Fruit fly (Drosophila melanogaster): ENCODE data around the gene CG31106.
A peak's percentile ranks its signal among the peaks of the same experiment; 100 is the strongest.

Gene CG31106

DNA sequence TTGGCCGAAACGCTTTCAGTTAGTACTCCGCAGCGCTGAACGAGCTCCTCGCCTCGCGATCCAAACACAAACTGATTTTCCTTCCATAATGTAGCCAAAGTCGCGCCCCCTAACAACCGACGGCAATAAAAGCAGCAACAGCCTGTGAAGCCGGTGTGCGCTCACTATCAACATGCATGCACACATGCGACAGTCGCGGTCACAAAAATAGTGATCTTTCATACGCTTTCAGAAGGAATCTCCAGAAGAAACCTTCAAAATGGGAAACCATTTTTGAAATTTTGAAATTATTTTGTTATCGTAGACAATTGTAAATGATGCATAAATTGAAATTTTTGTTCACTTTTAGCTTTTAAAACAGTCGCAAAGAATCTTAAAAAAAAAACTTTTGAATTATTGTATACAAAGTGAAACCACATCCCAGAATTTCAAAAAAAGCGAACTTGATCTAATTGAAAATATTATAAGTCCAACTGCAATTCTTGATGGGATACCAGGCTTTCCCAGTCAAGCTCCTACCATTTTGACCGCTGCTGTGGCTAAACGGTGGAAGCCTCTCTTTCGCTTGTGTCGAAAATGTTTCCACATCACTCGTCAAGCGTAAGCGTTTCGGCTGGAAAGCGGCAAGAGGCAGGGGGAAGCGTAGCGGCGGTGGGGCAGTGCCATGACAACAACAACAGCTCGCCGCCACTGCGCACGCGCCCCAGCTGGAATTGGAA is 16.3 kb downstream of the CG31106 start, which contains the start of gene Cad96Cb (continued):
- TF ChIP-seq Gsc (GFP tag; IDR thresholded peaks at IDR 0.05), result no peak
- TF ChIP-seq CG4730 (GFP tag; IDR thresholded peaks at IDR 0.05), result no peak
- no peak for TF ChIP-seq CG7271 (tag; optimal IDR thresholded peaks at IDR 0.05)
- TF ChIP-seq run (tag; optimal IDR thresholded peaks at IDR 0.05), result peak; percentile 72
- peak; percentile 20 for TF ChIP-seq sd (tag; optimal IDR thresholded peaks at IDR 0.05)
- no peak for TF ChIP-seq unc-4 (GFP tag; IDR thresholded peaks at IDR 0.05; ENCODE audit: partially characterized antibody)
- peak; percentile 76 for TF ChIP-seq CG15696 (tag; optimal IDR thresholded peaks at IDR 0.05)
- peak; percentile 81 for TF ChIP-seq nom (GFP tag; optimal IDR thresholded peaks at IDR 0.05)
- peak; percentile 86 for TF ChIP-seq CG8924 (tag; optimal IDR thresholded peaks at IDR 0.05)
- peak; percentile 71 for TF ChIP-seq cato (GFP tag; optimal IDR thresholded peaks at IDR 0.05; ENCODE audit: borderline replicate concordance)
- no peak for TF ChIP-seq stwl (tag; optimal IDR thresholded peaks at IDR 0.05)
- TF ChIP-seq BtbVII (GFP tag; optimal IDR thresholded peaks at IDR 0.05), result peak; percentile 63
- TF ChIP-seq PHDP (tag; optimal IDR thresholded peaks at IDR 0.05), result peak; percentile 19
- peak; percentile 44; the same call in 1 of the 2 replicates for TF ChIP-seq danr (GFP tag; IDR thresholded peaks at IDR 0.05)
- TF ChIP-seq sna (GFP tag; IDR thresholded peaks at IDR 0.05; ENCODE audit: partially characterized antibody), result no peak
- peak; percentile 84 to 91 for TF ChIP-seq bsh (GFP tag; optimal IDR thresholded peaks at IDR 0.05)
- TF ChIP-seq gcm2 (GFP tag; optimal IDR thresholded peaks at IDR 0.05), result no peak
- TF ChIP-seq fd96Cb (tag; optimal IDR thresholded peaks at IDR 0.05), result peak; percentile 85
- TF ChIP-seq zfh1 (GFP tag; IDR thresholded peaks at IDR 0.05), result peak; percentile 44; the same call in 1 of the 3 replicates
- TF ChIP-seq CG33557 (GFP tag; optimal IDR thresholded peaks at IDR 0.05), result peak; percentile 93
- TF ChIP-seq prd (optimal IDR thresholded peaks at IDR 0.05), result no peak
- peak; percentile 75 for TF ChIP-seq prd (GFP tag; IDR thresholded peaks at IDR 0.05)
- TF ChIP-seq CHES-1-like (GFP tag; optimal IDR thresholded peaks at IDR 0.05), result peak; percentile 52
- no peak for TF ChIP-seq amos (GFP tag; IDR thresholded peaks at IDR 0.05; ENCODE audit: partially characterized antibody)
- peak; percentile 49 for TF ChIP-seq CG33213 (GFP tag; optimal IDR thresholded peaks at IDR 0.05)
- peak; percentile 36; the same call in 2 of the 4 replicates for TF ChIP-seq Gug (GFP tag; IDR thresholded peaks at IDR 0.05)
- no peak for TF ChIP-seq Rx (GFP tag; IDR thresholded peaks at IDR 0.05)
- TF ChIP-seq CG12391 (tag; optimal IDR thresholded peaks at IDR 0.05), result peak; percentile 84
- no peak for TF ChIP-seq pros (GFP tag; optimal IDR thresholded peaks at IDR 0.05)
- no peak for TF ChIP-seq sr (GFP tag; IDR thresholded peaks at IDR 0.05)
- TF ChIP-seq p53 (GFP tag; optimal IDR thresholded peaks at IDR 0.05), result no peak
- TF ChIP-seq CG17359 (tag; optimal IDR thresholded peaks at IDR 0.05), result peak; percentile 83
- peak; percentile 91 for TF ChIP-seq Asciz (GFP tag; optimal IDR thresholded peaks at IDR 0.05)
- TF ChIP-seq CG12942 (GFP tag; optimal IDR thresholded peaks at IDR 0.05), result peak; percentile 53
- TF ChIP-seq chif (GFP tag; optimal IDR thresholded peaks at IDR 0.05), result peak; percentile 56 to 89
- peak; percentile 64; the same call in 1 of the 3 replicates for TF ChIP-seq H15 (GFP tag; IDR thresholded peaks at IDR 0.05)
- no peak for TF ChIP-seq CG12769 (tag; optimal IDR thresholded peaks at IDR 0.05)
- peak; percentile 27 for TF ChIP-seq CG9876 (GFP tag; optimal IDR thresholded peaks at IDR 0.05)
- TF ChIP-seq mld (GFP tag; IDR thresholded peaks at IDR 0.05; ENCODE audit: partially characterized antibody), result no peak
- 0 out of 2 replicates have a peak, but pooled peaks have one; percentile 10 for TF ChIP-seq chm (GFP tag; IDR thresholded peaks at IDR 0.05)
- TF ChIP-seq CG9609 (GFP tag; optimal IDR thresholded peaks at IDR 0.05), result peak; percentile 75
- TF ChIP-seq az2 (GFP tag; optimal IDR thresholded peaks at IDR 0.05), result peak; percentile 85
- peak; percentile 62; the same call in 1 of the 2 replicates for TF ChIP-seq stc (GFP tag; IDR thresholded peaks at IDR 0.05)
- TF ChIP-seq fru (optimal IDR thresholded peaks at IDR 0.05), result no peak
- TF ChIP-seq kah (GFP tag; optimal IDR thresholded peaks at IDR 0.05), result peak; percentile 80
- TF ChIP-seq CG10462 (GFP tag; optimal IDR thresholded peaks at IDR 0.05), result peak; percentile 72
- peak; percentile 53 for TF ChIP-seq mam (GFP tag; optimal IDR thresholded peaks at IDR 0.05)
- peak; percentile 70 for TF ChIP-seq CG8089 (GFP tag; optimal IDR thresholded peaks at IDR 0.05)
- TF ChIP-seq CG11093 (GFP tag; IDR thresholded peaks at IDR 0.05), result 0 out of 3 replicates have a peak, but pooled peaks have one; percentile 55

Measured in whole organism, embryonic.